Fruit fly (Drosophila melanogaster) whole organism, pupa: ENCODE measurements around the gene ssp7.
A peak's percentile ranks its signal among the peaks of the same experiment; 100 is the strongest.

Source experiments
- CG10348 ChIP-seq: fragments of 200-800 bp; sonication (Bioruptor generic); IDR thresholded peaks from 2 replicates; pipeline ENCODE4 v1.3.6; 2022; ENCODE audit warnings: missing biosample characterization, missing genetic modification characterization
- CG12605 ChIP-seq: fragments of 200-800 bp; sonication (Bioruptor generic); IDR thresholded peaks from 2 replicates; pipeline ENCODE4 v1.3.6; 2022; ENCODE audit warnings: missing biosample characterization, missing genetic modification characterization
- CG13204 ChIP-seq: fragments of 200-800 bp; sonication (Bioruptor generic); optimal IDR thresholded peaks from 2 replicates; lab custom pipeline; 2018; ENCODE audit warnings: missing biosample characterization, mild to moderate bottlenecking, missing genetic modification characterization, moderate library complexity
- CG14655 ChIP-seq: fragments of 200-800 bp; sonication (Bioruptor generic); optimal IDR thresholded peaks from 3 replicates; lab custom pipeline; 2017; ENCODE audit warnings: mild to moderate bottlenecking, missing biosample characterization, missing genetic modification reagents, missing genetic modification characterization
- CG8159 ChIP-seq: fragments of 200-800 bp; sonication (Bioruptor generic); optimal IDR thresholded peaks from 3 replicates; lab custom pipeline; 2018; ENCODE audit warnings: missing biosample characterization, mild to moderate bottlenecking, missing genetic modification characterization, moderate library complexity
- EcR ChIP-seq: fragments of 200-800 bp; sonication (Bioruptor generic); optimal IDR thresholded peaks from 3 replicates; lab custom pipeline; 2019; ENCODE audit warnings: missing biosample characterization, missing genetic modification characterization, mild to moderate bottlenecking, moderate library complexity, missing genetic modification reagents
- Ets98B ChIP-seq: fragments of 200-800 bp; sonication (Bioruptor generic); IDR thresholded peaks from 2 replicates; pipeline ENCODE4 v1.3.6; 2022; ENCODE audit warnings: missing biosample characterization, missing genetic modification characterization
- Pif1B ChIP-seq: fragments of 200-800 bp; sonication (Bioruptor generic); optimal IDR thresholded peaks from 3 replicates; lab custom pipeline; 2016; ENCODE audit warnings: missing biosample characterization, missing genetic modification characterization
- gl ChIP-seq: fragments of 200-800 bp; sonication (Bioruptor generic); optimal IDR thresholded peaks from 2 replicates; lab custom pipeline; 2018; ENCODE audit warnings: missing biosample characterization, mild to moderate bottlenecking, missing genetic modification characterization
- rn ChIP-seq: fragments of 200-800 bp; sonication (Bioruptor generic); IDR thresholded peaks from 2 replicates; pipeline ENCODE4 v1.3.6; 2022; ENCODE audit warnings: missing biosample characterization, missing genetic modification characterization

DNA sequence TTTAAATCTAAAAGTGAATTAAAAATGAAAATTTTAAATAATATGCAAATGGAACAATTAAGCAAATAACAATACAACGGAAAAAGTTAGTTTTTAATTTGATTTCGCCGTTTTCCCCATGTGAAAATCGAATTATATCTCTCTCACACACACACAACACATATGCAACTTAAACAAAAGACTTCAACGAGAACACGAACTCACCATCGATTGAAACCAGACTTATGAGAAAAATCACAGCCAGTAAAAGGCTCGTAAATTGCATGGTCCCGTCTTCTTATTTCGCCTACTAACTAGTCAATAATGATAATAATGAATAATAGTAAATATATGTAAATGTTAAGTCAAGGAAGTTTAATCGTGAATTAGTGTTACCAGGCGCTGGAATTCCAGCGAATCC lies 13.3 kb upstream of the ssp7 start:
- no peak for TF ChIP-seq gl (tag; lab: Kevin White, UChicago)
- peak; percentile 16 for TF ChIP-seq EcR (GFP tag; lab: Kevin White, UChicago)
- no peak for TF ChIP-seq CG13204 (GFP tag; lab: Kevin White, UChicago)
- TF ChIP-seq CG14655 (GFP tag; lab: Kevin White, UChicago), result no peak
- no peak for TF ChIP-seq CG8159 (tag; lab: Kevin White, UChicago)
- no peak for TF ChIP-seq rn (GFP tag; lab: Robert Waterston, UW)
- no peak for TF ChIP-seq Pif1B (GFP tag; lab: Kevin White, UChicago)
- no peak for TF ChIP-seq CG12605 (GFP tag; lab: Robert Waterston, UW)
- TF ChIP-seq CG10348 (GFP tag; lab: Robert Waterston, UW), result no peak
- no peak for TF ChIP-seq Ets98B (GFP tag; lab: Robert Waterston, UW)
